Worm (Caenorhabditis elegans) whole organism, late embryonic: Measurements from ENCODE around the gene slc-30A9.

Experiments used
- C08G9.2 ChIP-seq: sonication (generic microtip); optimal IDR thresholded peaks from 2 replicates; lab custom pipeline; 2016; ENCODE audit warnings: mild to moderate bottlenecking, missing genetic modification characterization, moderate library complexity, missing compliant biosample characterization
- ceh-22 ChIP-seq: sonication (generic microtip); optimal IDR thresholded peaks from 2 replicates; lab custom pipeline; 2017; ENCODE audit warnings: missing biosample characterization, missing genetic modification characterization
- fkh-10 ChIP-seq: fragments of 150-350 bp; optimal IDR thresholded peaks from 2 replicates; lab custom pipeline; 2014; ENCODE audit warnings: missing biosample characterization, missing genetic modification reagents, missing genetic modification characterization
- hlh-30 ChIP-seq: sonication (generic microtip); optimal IDR thresholded peaks from 2 replicates; lab custom pipeline; 2017; ENCODE audit warnings: antibody characterized with exemption, missing genetic modification characterization, missing compliant biosample characterization; ENCODE audit not compliant: insufficient read depth
- hlh-8 ChIP-seq: sonication (generic microtip); optimal IDR thresholded peaks from 2 replicates; lab custom pipeline; 2016; ENCODE audit warnings: missing genotype, missing genetic modification characterization, missing compliant biosample characterization
- npax-4 ChIP-seq: sonication (generic microtip); optimal IDR thresholded peaks from 2 replicates; lab custom pipeline; 2016; ENCODE audit warnings: missing genetic modification characterization, missing compliant biosample characterization
- pag-3 ChIP-seq: sonication (generic microtip); optimal IDR thresholded peaks from 2 replicates; lab custom pipeline; 2016; ENCODE audit warnings: missing compliant biosample characterization, missing genetic modification characterization, borderline replicate concordance

DNA sequence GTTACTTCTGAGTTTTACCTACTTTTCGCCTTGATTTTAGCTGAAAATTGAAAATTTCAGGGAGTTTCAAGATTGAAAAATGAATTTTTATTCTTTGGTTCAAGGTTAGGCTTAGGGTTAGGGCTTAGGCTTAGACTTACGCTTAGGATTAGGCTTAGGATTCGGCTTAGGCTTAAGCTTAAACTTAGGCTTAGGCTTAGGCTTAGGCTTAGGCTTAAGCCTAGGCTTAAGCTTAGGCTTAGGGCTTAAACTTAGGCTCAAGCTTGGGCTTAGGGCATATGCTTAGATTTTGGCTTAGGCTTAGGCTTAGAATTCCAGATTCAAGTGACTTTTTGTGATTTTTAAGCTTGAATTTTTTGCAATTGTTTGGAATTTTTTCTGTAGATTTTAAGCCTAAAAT lies 15.2 kb downstream of the slc-30A9 start:
- TF ChIP-seq pag-3 (tag; lab: Kevin White, UChicago) (no peak), ceh-22 (tag; lab: Kevin White, UChicago) (no peak), C08G9.2 (tag; lab: Kevin White, UChicago) (no peak), hlh-8 (no peak), fkh-10 (no peak), npax-4 (tag; lab: Kevin White, UChicago) (no peak), hlh-30 (no peak)
